Worm (Caenorhabditis elegans): Measurements from ENCODE around the gene zig-10.

DNA sequence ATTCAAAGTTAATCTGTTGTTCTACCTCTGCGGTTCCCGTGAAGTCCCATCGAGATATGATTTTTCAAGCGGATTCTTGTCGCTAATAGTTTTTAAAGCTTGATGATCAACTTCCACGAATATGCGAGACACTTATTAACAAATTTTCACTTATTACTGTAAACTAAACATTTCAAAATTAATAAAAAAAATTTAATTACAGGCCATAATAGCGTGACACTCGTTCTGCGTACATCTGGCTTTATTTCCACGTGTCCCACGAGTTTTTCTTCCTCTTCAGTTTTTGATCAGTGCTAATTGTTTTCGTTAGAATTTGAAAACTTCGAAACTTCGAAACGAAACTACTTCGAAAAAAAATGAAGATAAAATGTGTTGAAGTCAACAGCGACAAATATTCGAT is 3.1 kb downstream of the zig-10 start, which contains the start of gene btb-2:
- no peak for TF ChIP-seq B0261.1 (tag; optimal IDR thresholded peaks at IDR 0.05)
- TF ChIP-seq Y79H2A.3 (GFP tag; conservative IDR thresholded peaks at IDR 0.05) = no peak
- TF ChIP-seq mcd-1 (GFP tag; IDR thresholded peaks at IDR 0.05) = no peak
- TF ChIP-seq lin-35 (GFP tag; optimal IDR thresholded peaks at IDR 0.05) = no peak
- no peak for TF ChIP-seq T26A5.8 (tag; optimal IDR thresholded peaks at IDR 0.05)
- TF ChIP-seq ceh-27 (GFP tag; optimal IDR thresholded peaks at IDR 0.05) = no peak
- TF ChIP-seq rec-8 (tag; optimal IDR thresholded peaks at IDR 0.05) = no peak
- TF ChIP-seq Y53F4B.3 (GFP tag; IDR thresholded peaks at IDR 0.05) = no peak
- no peak for TF ChIP-seq pbrm-1 (GFP tag; IDR thresholded peaks at IDR 0.05)
- no peak for TF ChIP-seq ztf-28 (GFP tag; IDR thresholded peaks at IDR 0.05)
- no peak for TF ChIP-seq Y95B8A.8 (GFP tag; IDR thresholded peaks at IDR 0.05)
